Fruit fly (Drosophila melanogaster) whole organism, adult: ENCODE results near the gene timeout.

Experiments used
- CG12768 ChIP-seq: fragments of 200-800 bp; sonication (Bioruptor generic); optimal IDR thresholded peaks from 2 replicates; lab custom pipeline; 2017; ENCODE audit warnings: missing biosample characterization, missing genetic modification characterization, mild to moderate bottlenecking, moderate library complexity, missing genetic modification reagents
- CG14711 ChIP-seq: fragments of 200-800 bp; sonication (Bioruptor generic); optimal IDR thresholded peaks from 2 replicates; lab custom pipeline; 2018; ENCODE audit warnings: missing biosample characterization, mild to moderate bottlenecking, missing genetic modification characterization, moderate library complexity
- CG33017 ChIP-seq: fragments of 200-800 bp; sonication (Bioruptor generic); optimal IDR thresholded peaks from 2 replicates; lab custom pipeline; 2018; ENCODE audit warnings: missing biosample characterization, mild to moderate bottlenecking, missing genetic modification characterization, moderate library complexity
- CG7045 ChIP-seq: fragments of 200-800 bp; sonication (Bioruptor generic); optimal IDR thresholded peaks from 2 replicates; lab custom pipeline; 2017; ENCODE audit warnings: missing biosample characterization, mild to moderate bottlenecking, missing genetic modification characterization
- CG7101 ChIP-seq: fragments of 200-800 bp; sonication (Bioruptor generic); optimal IDR thresholded peaks from 2 replicates; lab custom pipeline; 2018; ENCODE audit warnings: missing biosample characterization, mild to moderate bottlenecking, missing genetic modification characterization, moderate library complexity
- Hr96 ChIP-seq: fragments of 200-800 bp; sonication (Bioruptor generic); optimal IDR thresholded peaks from 2 replicates; lab custom pipeline; 2016; ENCODE audit warnings: missing biosample characterization, missing genetic modification characterization
- Mnt ChIP-seq: fragments of 200-800 bp; sonication (Bioruptor generic); optimal IDR thresholded peaks from 2 replicates; lab custom pipeline; 2016; ENCODE audit warnings: missing biosample characterization, mild to moderate bottlenecking, missing genetic modification characterization
- bab1 ChIP-seq: fragments of 200-800 bp; sonication (Bioruptor generic); optimal IDR thresholded peaks from 3 replicates; lab custom pipeline; 2019; ENCODE audit warnings: missing biosample characterization, mild to moderate bottlenecking, missing genetic modification characterization, moderate library complexity
- cic ChIP-seq: fragments of 200-800 bp; sonication (Bioruptor generic); optimal IDR thresholded peaks from 2 replicates; lab custom pipeline; 2017; ENCODE audit warnings: missing biosample characterization, mild to moderate bottlenecking, missing genetic modification characterization, moderate library complexity
- cnc ChIP-seq, 2 experiments: fragments of >200 bp; optimal IDR thresholded peaks; 2 replicates each; lab custom pipeline; 2017
- kay ChIP-seq: fragments of 200-800 bp; sonication (Bioruptor generic); peaks from one replicate; lab custom pipeline; 2016; ENCODE audit warnings: missing biosample characterization, missing genetic modification characterization, borderline replicate concordance
- ovo ChIP-seq: fragments of 200-800 bp; sonication (Bioruptor generic); optimal IDR thresholded peaks from 2 replicates; lab custom pipeline; 2016; ENCODE audit warnings: missing biosample characterization, missing genetic modification characterization
- pad ChIP-seq: fragments of 200-800 bp; sonication (Bioruptor generic); optimal IDR thresholded peaks from 3 replicates; lab custom pipeline; 2017; ENCODE audit warnings: missing biosample characterization, missing genetic modification characterization, mild to moderate bottlenecking, moderate library complexity, missing genetic modification reagents
- toe ChIP-seq: fragments of 200-800 bp; sonication (Bioruptor generic); optimal IDR thresholded peaks from 2 replicates; lab custom pipeline; 2016; ENCODE audit warnings: missing biosample characterization, missing genetic modification characterization

dm6 chr3R:13063746-13064592 is 24.5 kb upstream of the timeout start:
- no peak for TF ChIP-seq cic (GFP tag; lab: Kevin White, UChicago)
- no peak for TF ChIP-seq kay
- no peak for TF ChIP-seq Hr96 (GFP tag; lab: Kevin White, UChicago)
- TF ChIP-seq toe (GFP tag; lab: Kevin White, UChicago): no peak
- TF ChIP-seq CG7045: no peak
- no peak for TF ChIP-seq CG12768
- no peak for TF ChIP-seq CG7101 (tag; lab: Kevin White, UChicago)
- no peak for TF ChIP-seq ovo (GFP tag; lab: Kevin White, UChicago)
- no peak for TF ChIP-seq bab1 (GFP tag; lab: Kevin White, UChicago)
- no peak for TF ChIP-seq pad
- no peak for TF ChIP-seq CG14711
- no peak for TF ChIP-seq cnc (optimal IDR thresholded peaks at IDR 0.05; lab: Kevin White, UChicago)
- TF ChIP-seq Mnt: no peak
- no peak for TF ChIP-seq CG33017 (tag; lab: Kevin White, UChicago)
